Fruit fly (Drosophila melanogaster) whole organism, prepupa: ENCODE results near the gene Or7a.

Experiments
- Blimp-1 ChIP-seq: fragments of 200-800 bp; sonication (Bioruptor generic); optimal IDR thresholded peaks from 3 replicates; lab custom pipeline; 2017; ENCODE audit warnings: missing biosample characterization, missing genetic modification characterization, mild to moderate bottlenecking, moderate library complexity, missing genetic modification reagents
- CG10631 ChIP-seq: fragments of 200-800 bp; sonication (Bioruptor generic); optimal IDR thresholded peaks from 2 replicates; lab custom pipeline; 2016; ENCODE audit warnings: missing biosample characterization, missing genetic modification characterization
- CG10669 ChIP-seq: fragments of 200-800 bp; sonication (Bioruptor generic); optimal IDR thresholded peaks from 3 replicates; lab custom pipeline; 2018; ENCODE audit warnings: missing biosample characterization, mild to moderate bottlenecking, missing genetic modification characterization, moderate library complexity
- CG11294 ChIP-seq: fragments of 200-800 bp; sonication (Bioruptor generic); IDR thresholded peaks from 2 replicates; pipeline ENCODE4 v1.3.6; 2022; ENCODE audit warnings: missing biosample characterization, missing genetic modification characterization
- CG11762 ChIP-seq: fragments of 200-800 bp; sonication (Bioruptor generic); optimal IDR thresholded peaks from 3 replicates; lab custom pipeline; 2016; ENCODE audit warnings: missing biosample characterization, missing genetic modification characterization; ENCODE audit not compliant: insufficient read depth
- CG11902 ChIP-seq: fragments of 200-800 bp; sonication (Bioruptor generic); optimal IDR thresholded peaks from 3 replicates; lab custom pipeline; 2016; ENCODE audit warnings: missing biosample characterization, missing genetic modification characterization
- CG1621 ChIP-seq: fragments of 200-800 bp; sonication (Bioruptor generic); optimal IDR thresholded peaks from 3 replicates; lab custom pipeline; 2018; ENCODE audit warnings: missing biosample characterization, mild to moderate bottlenecking, missing genetic modification characterization
- CG3032 ChIP-seq: fragments of 200-800 bp; optimal IDR thresholded peaks from 2 replicates; lab custom pipeline; 2019; ENCODE audit warnings: missing biosample characterization, mild to moderate bottlenecking, missing genetic modification characterization, moderate library complexity
- CG31627 ChIP-seq: fragments of 200-800 bp; sonication (Bioruptor generic); optimal IDR thresholded peaks from 3 replicates; lab custom pipeline; 2016; ENCODE audit warnings: missing biosample characterization, missing genetic modification characterization
- CG34406 ChIP-seq: fragments of 200-800 bp; sonication (Bioruptor generic); optimal IDR thresholded peaks from 3 replicates; lab custom pipeline; 2016; ENCODE audit warnings: missing biosample characterization, missing genetic modification characterization
- CG3919 ChIP-seq: fragments of 200-800 bp; sonication (Bioruptor generic); optimal IDR thresholded peaks from 3 replicates; lab custom pipeline; 2016; ENCODE audit warnings: missing biosample characterization, missing genetic modification characterization
- CG4318 ChIP-seq: fragments of 200-800 bp; sonication (Bioruptor generic); optimal IDR thresholded peaks from 3 replicates; lab custom pipeline; 2017; ENCODE audit warnings: missing biosample characterization, mild to moderate bottlenecking, missing genetic modification characterization
- CG6163 ChIP-seq: fragments of 200-800 bp; sonication (Bioruptor generic); IDR thresholded peaks from 3 replicates; pipeline ENCODE4 v1.3.6; 2022; ENCODE audit warnings: missing biosample characterization, missing genetic modification characterization
- CG6276 ChIP-seq: fragments of 200-800 bp; sonication (Bioruptor generic); optimal IDR thresholded peaks from 2 replicates; lab custom pipeline; 2017; ENCODE audit warnings: missing biosample characterization, mild to moderate bottlenecking, missing genetic modification characterization
- CG6792 ChIP-seq: fragments of 200-800 bp; sonication (Bioruptor generic); optimal IDR thresholded peaks from 3 replicates; lab custom pipeline; 2016; ENCODE audit warnings: missing biosample characterization, missing genetic modification characterization
- CG6854 ChIP-seq: fragments of 200-800 bp; sonication (Bioruptor generic); optimal IDR thresholded peaks from 2 replicates; lab custom pipeline; 2017; ENCODE audit warnings: missing biosample characterization, mild to moderate bottlenecking, missing genetic modification characterization
- CG7368 ChIP-seq: fragments of 200-800 bp; sonication (Bioruptor generic); optimal IDR thresholded peaks from 3 replicates; lab custom pipeline; 2016; ENCODE audit warnings: missing biosample characterization, missing genetic modification characterization
- CG8119 ChIP-seq: fragments of 200-800 bp; sonication (Bioruptor generic); IDR thresholded peaks from 3 replicates; pipeline ENCODE4 v1.3.6; 2022; ENCODE audit warnings: missing biosample characterization, missing genetic modification characterization
- CG8319 ChIP-seq: fragments of 200-800 bp; sonication (Bioruptor generic); optimal IDR thresholded peaks from 3 replicates; lab custom pipeline; 2016; ENCODE audit warnings: missing biosample characterization, missing genetic modification characterization
- CG8632 ChIP-seq: fragments of 200-800 bp; sonication (Bioruptor generic); optimal IDR thresholded peaks from 3 replicates; lab custom pipeline; 2016; ENCODE audit warnings: missing biosample characterization, missing genetic modification characterization
- Eip75B ChIP-seq: fragments of 200-800 bp; sonication (Bioruptor generic); optimal IDR thresholded peaks from 3 replicates; lab custom pipeline; 2016; ENCODE audit warnings: missing biosample characterization, missing genetic modification characterization
- Eip78C ChIP-seq: fragments of 200-800 bp; sonication (Bioruptor generic); peaks from one replicate; lab custom pipeline; 2016; ENCODE audit warnings: missing biosample characterization, missing genetic modification characterization
- Eip93F ChIP-seq: fragments of 200-800 bp; sonication (Bioruptor generic); optimal IDR thresholded peaks from 2 replicates; lab custom pipeline; 2016; ENCODE audit warnings: missing biosample characterization, mild to moderate bottlenecking, missing genetic modification characterization
- Ets21C ChIP-seq: fragments of 200-800 bp; sonication (Bioruptor generic); optimal IDR thresholded peaks from 3 replicates; lab custom pipeline; 2016; ENCODE audit warnings: missing biosample characterization, missing genetic modification characterization
- Ets96B ChIP-seq: fragments of 200-800 bp; optimal IDR thresholded peaks from 2 replicates; lab custom pipeline; 2019; ENCODE audit warnings: missing biosample characterization, mild to moderate bottlenecking, missing genetic modification characterization, moderate library complexity
- Gug ChIP-seq: fragments of 200-800 bp; sonication (Bioruptor generic); IDR thresholded peaks from 2 replicates; pipeline ENCODE4 v1.3.6; 2022; ENCODE audit warnings: missing biosample characterization, missing genetic modification characterization
- Hr38 ChIP-seq: sonication (Bioruptor generic); optimal IDR thresholded peaks from 2 replicates; lab custom pipeline; 2016; ENCODE audit warnings: missing biosample characterization, missing genetic modification characterization
- Hr39 ChIP-seq: fragments of 200-800 bp; sonication (Bioruptor generic); optimal IDR thresholded peaks from 2 replicates; lab custom pipeline; 2016; ENCODE audit warnings: missing biosample characterization, missing genetic modification characterization
- Hr4 ChIP-seq: fragments of 200-800 bp; sonication (Bioruptor generic); optimal IDR thresholded peaks from 3 replicates; lab custom pipeline; 2016; ENCODE audit warnings: missing biosample characterization, missing genetic modification characterization
- Lpt ChIP-seq: fragments of 200-800 bp; sonication (Bioruptor generic); optimal IDR thresholded peaks from 3 replicates; lab custom pipeline; 2016; ENCODE audit warnings: missing biosample characterization, missing genetic modification characterization
- OdsH ChIP-seq: fragments of 200-800 bp; sonication (Bioruptor generic); optimal IDR thresholded peaks from 3 replicates; lab custom pipeline; 2016; ENCODE audit warnings: missing biosample characterization, missing genetic modification characterization
- Smox ChIP-seq: fragments of 200-800 bp; sonication (Bioruptor generic); optimal IDR thresholded peaks from 3 replicates; lab custom pipeline; 2016; ENCODE audit warnings: missing biosample characterization, missing genetic modification characterization
- Sox102F ChIP-seq: fragments of 200-800 bp; sonication (Bioruptor generic); optimal IDR thresholded peaks from 2 replicates; lab custom pipeline; 2016; ENCODE audit warnings: missing biosample characterization, mild to moderate bottlenecking, missing genetic modification characterization
- Sox14 ChIP-seq: fragments of 200-800 bp; sonication (Bioruptor generic); optimal IDR thresholded peaks from 3 replicates; lab custom pipeline; 2016; ENCODE audit warnings: missing biosample characterization, missing genetic modification characterization
- acj6 ChIP-seq: fragments of 200-800 bp; sonication (Bioruptor generic); optimal IDR thresholded peaks from 3 replicates; lab custom pipeline; 2016; ENCODE audit warnings: missing biosample characterization, missing genetic modification characterization
- cyc ChIP-seq: fragments of 200-800 bp; sonication (Bioruptor generic); optimal IDR thresholded peaks from 3 replicates; lab custom pipeline; 2016; ENCODE audit warnings: missing biosample characterization, missing genetic modification characterization
- dac ChIP-seq: fragments of 200-800 bp; sonication (Bioruptor generic); optimal IDR thresholded peaks from 2 replicates; lab custom pipeline; 2017; ENCODE audit warnings: missing biosample characterization, mild to moderate bottlenecking, missing genetic modification characterization
- dsx ChIP-seq: fragments of 200-800 bp; optimal IDR thresholded peaks from 3 replicates; lab custom pipeline; 2019; ENCODE audit warnings: missing biosample characterization, mild to moderate bottlenecking, missing genetic modification characterization, moderate library complexity; ENCODE audit not compliant: poor library complexity, severe bottlenecking
- eg ChIP-seq: fragments of 200-800 bp; sonication (Bioruptor generic); IDR thresholded peaks from 3 replicates; pipeline ENCODE4 v1.3.6; 2022; ENCODE audit warnings: missing biosample characterization, missing genetic modification characterization
- esn ChIP-seq: fragments of 200-800 bp; sonication (Bioruptor generic); optimal IDR thresholded peaks from 2 replicates; lab custom pipeline; 2016; ENCODE audit warnings: missing biosample characterization, mild to moderate bottlenecking, missing genetic modification characterization, moderate library complexity
- fd59A ChIP-seq: fragments of 200-800 bp; sonication (Bioruptor generic); optimal IDR thresholded peaks from 2 replicates; lab custom pipeline; 2017; ENCODE audit warnings: missing biosample characterization, mild to moderate bottlenecking, missing genetic modification characterization, missing genetic modification reagents
- fd85E ChIP-seq: fragments of 200-800 bp; sonication (Bioruptor generic); optimal IDR thresholded peaks from 3 replicates; lab custom pipeline; 2016; ENCODE audit warnings: missing biosample characterization, missing genetic modification characterization
- lz ChIP-seq: fragments of 200-800 bp; sonication (Bioruptor generic); optimal IDR thresholded peaks from 3 replicates; lab custom pipeline; 2016; ENCODE audit warnings: missing biosample characterization, missing genetic modification characterization
- pdm3 ChIP-seq: fragments of 200-800 bp; sonication (Bioruptor generic); optimal IDR thresholded peaks from 3 replicates; lab custom pipeline; 2016; ENCODE audit warnings: missing biosample characterization, missing genetic modification characterization
- ss ChIP-seq, 2 experiments: fragments of 200-800 bp; sonication (Bioruptor generic); optimal IDR thresholded peaks; 2 replicates in 1 of 2; 3 replicates in 1 of 2; lab custom pipeline; 2017 to 2018; ENCODE audit warnings: mild to moderate bottlenecking in 2 of 2, missing biosample characterization in 2 of 2, missing genetic modification characterization in 2 of 2, moderate library complexity in 1 of 2
- vri ChIP-seq: fragments of 200-800 bp; sonication (Bioruptor generic); optimal IDR thresholded peaks from 3 replicates; lab custom pipeline; 2016; ENCODE audit warnings: missing biosample characterization, mild to moderate bottlenecking, missing genetic modification characterization

Gene Or7a

dm6 chrX:8202724-8203362 is 37.3 kb upstream of the Or7a start (continued):
- TF ChIP-seq Lpt (no peak), lz (GFP tag; lab: Kevin White, UChicago) (peak; percentile 21), fd59A (no peak), CG6276 (GFP tag; lab: Kevin White, UChicago) (peak; percentile 35), vri (GFP tag; lab: Kevin White, UChicago) (no peak), CG7368 (GFP tag; lab: Kevin White, UChicago) (no peak), Sox102F (no peak), acj6 (peak; percentile 5), CG3919 (GFP tag; lab: Kevin White, UChicago) (peak; percentile 35), CG1621 (tag; lab: Kevin White, UChicago) (no peak), CG31627 (peak; percentile 24), Eip75B (GFP tag; lab: Kevin White, UChicago) (peak; percentile 6), CG3032 (tag; lab: Kevin White, UChicago) (no peak), CG11294 (GFP tag; lab: Robert Waterston, UW) (peak; percentile 47; the same call in 1 of the 2 replicates), Hr4 (peak; percentile 32), CG11762 (GFP tag; lab: Kevin White, UChicago) (no peak), CG10669 (GFP tag; lab: Kevin White, UChicago) (peak; percentile 37), CG8632 (GFP tag; lab: Kevin White, UChicago) (no peak), CG10631 (GFP tag; lab: Kevin White, UChicago) (peak; percentile 17), CG8119 (peak; percentile 46; the same call in 2 of the 3 replicates), Smox (GFP tag; lab: Kevin White, UChicago) (no peak), CG11902 (GFP tag; lab: Kevin White, UChicago) (no peak), Eip78C (GFP tag; lab: Kevin White, UChicago) (peak; percentile 79), Sox14 (GFP tag; lab: Kevin White, UChicago) (peak; percentile 10), fd85E (GFP tag; lab: Kevin White, UChicago) (no peak), eg (GFP tag; lab: Robert Waterston, UW) (peak; percentile 35; the same call in 1 of the 3 replicates), dac (no peak), CG8319 (no peak), Gug (GFP tag; lab: Robert Waterston, UW) (peak; percentile 39; the same call in 1 of the 2 replicates), cyc (GFP tag; lab: Kevin White, UChicago) (no peak), CG6792 (GFP tag; lab: Kevin White, UChicago) (peak; percentile 34), Blimp-1 (GFP tag; lab: Kevin White, UChicago) (no peak)

- TF ChIP-seq cyc (GFP tag; lab: Kevin White, UChicago): no peak
- TF ChIP-seq Ets96B (tag; lab: Kevin White, UChicago): no peak
- no peak for TF ChIP-seq CG8119
- TF ChIP-seq Sox102F: no peak
- no peak for TF ChIP-seq fd85E (GFP tag; lab: Kevin White, UChicago)
- TF ChIP-seq Eip78C (GFP tag; lab: Kevin White, UChicago): no peak
- TF ChIP-seq CG10669 (GFP tag; lab: Kevin White, UChicago): no peak
- peak; percentile 56 for TF ChIP-seq vri (GFP tag; lab: Kevin White, UChicago)
- no peak for TF ChIP-seq Sox14 (GFP tag; lab: Kevin White, UChicago)
- TF ChIP-seq CG34406 (GFP tag; lab: Kevin White, UChicago): no peak
- no peak for TF ChIP-seq CG4318
- TF ChIP-seq CG6854 (GFP tag; lab: Kevin White, UChicago): no peak
- TF ChIP-seq pdm3 (GFP tag; lab: Kevin White, UChicago): no peak
- no peak for TF ChIP-seq CG6276 (GFP tag; lab: Kevin White, UChicago)
- TF ChIP-seq Hr39: no peak
- TF ChIP-seq Lpt: no peak
- no peak for TF ChIP-seq CG31627
- no peak for TF ChIP-seq Eip93F (GFP tag; lab: Kevin White, UChicago)
- TF ChIP-seq CG8632 (GFP tag; lab: Kevin White, UChicago): no peak
- TF ChIP-seq eg (GFP tag; lab: Robert Waterston, UW): 0 out of 3 replicates have a peak, but pooled peaks have one; percentile 22
- no peak for TF ChIP-seq CG1621 (tag; lab: Kevin White, UChicago)
- TF ChIP-seq ss (GFP tag; optimal IDR thresholded peaks at IDR 0.05; lab: Kevin White, UChicago): no peak
- TF ChIP-seq Hr38 (GFP tag; lab: Kevin White, UChicago): no peak
- TF ChIP-seq dsx: no peak
- TF ChIP-seq Ets21C (GFP tag; lab: Kevin White, UChicago): no peak
- TF ChIP-seq esn (GFP tag; lab: Kevin White, UChicago): no peak
- TF ChIP-seq CG6163 (GFP tag; lab: Robert Waterston, UW): 0 out of 3 replicates have a peak, but pooled peaks have one; percentile 28
- TF ChIP-seq lz (GFP tag; lab: Kevin White, UChicago): no peak
- no peak for TF ChIP-seq OdsH (GFP tag; lab: Kevin White, UChicago)
- TF ChIP-seq dac: no peak
- no peak for TF ChIP-seq CG3919 (GFP tag; lab: Kevin White, UChicago)
- TF ChIP-seq CG8319: no peak
These were observed 33.5 kb upstream of the Or7a start for dm6 chrX:8198935-8199580.
